Worm (Caenorhabditis elegans) whole organism, young adult: ENCODE measurements around the gene cest-16.

Source experiments
- B0336.3 ChIP-seq: fragments of 200-800 bp; sonication (Bioruptor generic); IDR thresholded peaks from 2 replicates; pipeline ENCODE4 v1.3.6; 2022; ENCODE audit warnings: missing genetic modification characterization, missing compliant biosample characterization
- C17E4.6 ChIP-seq: fragments of 200-800 bp; sonication (Bioruptor generic); IDR thresholded peaks from 2 replicates; pipeline ENCODE4 v1.3.6; 2022; ENCODE audit warnings: missing genetic modification reagents, missing genetic modification characterization, missing compliant biosample characterization
- F57A8.1 ChIP-seq: fragments of 200-800 bp; sonication (Bioruptor generic); optimal IDR thresholded peaks from 2 replicates; lab custom pipeline; 2018; ENCODE audit warnings: mild to moderate bottlenecking, missing genetic modification characterization, moderate library complexity, missing compliant biosample characterization
- T07F8.4 ChIP-seq: sonication (generic microtip); optimal IDR thresholded peaks from 2 replicates; lab custom pipeline; 2016; ENCODE audit warnings: mild to moderate bottlenecking, missing genetic modification characterization, moderate library complexity, missing compliant biosample characterization
- Y53G8AR.9 ChIP-seq: fragments of 200-800 bp; sonication (Bioruptor generic); conservative IDR thresholded peaks from 2 replicates; pipeline ENCODE4 v1.3.6; 2022; ENCODE audit warnings: missing genetic modification reagents, missing genetic modification characterization, missing compliant biosample characterization
- Y56A3A.18 ChIP-seq: fragments of 200-800 bp; sonication (Bioruptor generic); IDR thresholded peaks from 2 replicates; pipeline ENCODE4 v1.3.6; 2022; ENCODE audit warnings: missing genetic modification reagents, missing genetic modification characterization, missing compliant biosample characterization
- Y95B8A.8 ChIP-seq: fragments of 200-800 bp; sonication (Bioruptor generic); IDR thresholded peaks from 2 replicates; pipeline ENCODE4 v1.3.6; 2022; ENCODE audit warnings: missing genetic modification reagents, missing genetic modification characterization, missing compliant biosample characterization
- akir-1 ChIP-seq: fragments of 200-800 bp; sonication (Bioruptor generic); optimal IDR thresholded peaks from 2 replicates; lab custom pipeline; 2018; ENCODE audit warnings: mild to moderate bottlenecking, missing genetic modification characterization, moderate library complexity, missing compliant biosample characterization
- atf-7 ChIP-seq: sonication (generic microtip); optimal IDR thresholded peaks from 2 replicates; lab custom pipeline; 2017; ENCODE audit warnings: mild to moderate bottlenecking, missing genetic modification characterization, missing compliant biosample characterization
- athp-1 ChIP-seq: sonication (generic microtip); optimal IDR thresholded peaks from 2 replicates; lab custom pipeline; 2017; ENCODE audit warnings: mild to moderate bottlenecking, missing genetic modification characterization, missing compliant biosample characterization
- attf-3 ChIP-seq: fragments of 200-800 bp; sonication (Bioruptor generic); conservative IDR thresholded peaks from 2 replicates; pipeline ENCODE4 v1.3.6; 2022; ENCODE audit warnings: missing genetic modification reagents, missing genetic modification characterization, missing compliant biosample characterization
- attf-5 ChIP-seq: fragments of 200-800 bp; sonication (Bioruptor generic); optimal IDR thresholded peaks from 2 replicates; lab custom pipeline; 2018; ENCODE audit warnings: mild to moderate bottlenecking, missing genetic modification characterization, missing compliant biosample characterization
- bed-2 ChIP-seq: fragments of 200-800 bp; sonication (Bioruptor generic); IDR thresholded peaks from 2 replicates; pipeline ENCODE4 v1.3.6; 2022; ENCODE audit warnings: missing genetic modification reagents, missing genetic modification characterization, missing compliant biosample characterization
- cebp-1 ChIP-seq, 2 experiments: fragments of 200-800 bp in 1 of 2; sonication (Bioruptor generic) in 1 of 2; sonication (generic microtip) in 1 of 2; IDR thresholded peaks in 1 of 2; optimal IDR thresholded peaks in 1 of 2; 2 replicates each; pipeline versions ENCODE4 v1.3.6 to Lab custom; 2017 to 2022; ENCODE audit warnings: missing compliant biosample characterization in 2 of 2, missing genetic modification characterization in 2 of 2, mild to moderate bottlenecking in 1 of 2, missing genetic modification reagents in 1 of 2, moderate library complexity in 1 of 2
- ceh-91 ChIP-seq: fragments of 200-800 bp; sonication (Bioruptor generic); IDR thresholded peaks from 2 replicates; pipeline ENCODE4 v1.3.6; 2022; ENCODE audit warnings: missing genetic modification reagents, missing genetic modification characterization, missing compliant biosample characterization
- dpl-1 ChIP-seq: fragments of 150-350 bp; optimal IDR thresholded peaks from 2 replicates; lab custom pipeline; 2014; ENCODE audit warnings: missing biosample characterization, missing genetic modification reagents, missing genetic modification characterization
- ekl-4 ChIP-seq: fragments of 200-800 bp; sonication (Bioruptor generic); IDR thresholded peaks from 2 replicates; pipeline ENCODE4 v1.3.6; 2022; ENCODE audit warnings: missing genetic modification reagents, missing genetic modification characterization, missing compliant biosample characterization
- gei-17 ChIP-seq: fragments of 200-800 bp; sonication (Bioruptor generic); optimal IDR thresholded peaks from 2 replicates; lab custom pipeline; 2018; ENCODE audit warnings: mild to moderate bottlenecking, missing genetic modification characterization, missing compliant biosample characterization
- hlh-26 ChIP-seq: fragments of 200-800 bp; sonication (Bioruptor generic); conservative IDR thresholded peaks from 2 replicates; pipeline ENCODE4 v1.3.6; 2022; ENCODE audit warnings: missing genetic modification reagents, missing genetic modification characterization, missing compliant biosample characterization
- hmg-1.2 ChIP-seq: fragments of 200-800 bp; sonication (Bioruptor generic); IDR thresholded peaks from 2 replicates; pipeline ENCODE4 v1.3.6; 2022; ENCODE audit warnings: missing genetic modification reagents, missing genetic modification characterization, missing compliant biosample characterization
- hmg-20 ChIP-seq: fragments of 200-800 bp; sonication (Bioruptor generic); IDR thresholded peaks from 2 replicates; pipeline ENCODE4 v1.3.6; 2022; ENCODE audit warnings: missing genetic modification reagents, missing genetic modification characterization, missing compliant biosample characterization
- hrde-1 ChIP-seq: sonication (generic microtip); optimal IDR thresholded peaks from 2 replicates; lab custom pipeline; 2016; ENCODE audit warnings: missing genetic modification characterization, mild to moderate bottlenecking, missing compliant biosample characterization, moderate library complexity, missing genotype, missing genetic modification reagents, borderline replicate concordance
- hsf-1 ChIP-seq: fragments of 200-800 bp; sonication (Bioruptor generic); IDR thresholded peaks from 2 replicates; pipeline ENCODE4 v1.3.6; 2022; ENCODE audit warnings: missing genetic modification reagents, missing genetic modification characterization, missing compliant biosample characterization
- let-526 ChIP-seq: fragments of 200-800 bp; sonication (Bioruptor generic); IDR thresholded peaks from 2 replicates; pipeline ENCODE4 v1.3.6; 2022; ENCODE audit warnings: missing genetic modification reagents, missing genetic modification characterization, missing compliant biosample characterization
- lin-40 ChIP-seq: sonication (generic microtip); optimal IDR thresholded peaks from 2 replicates; lab custom pipeline; 2016; ENCODE audit warnings: missing genetic modification characterization, mild to moderate bottlenecking, missing compliant biosample characterization, missing genotype, missing genetic modification reagents
- lir-1 ChIP-seq: fragments of 200-800 bp; sonication (Bioruptor generic); conservative IDR thresholded peaks from 2 replicates; pipeline ENCODE4 v1.3.6; 2022; ENCODE audit warnings: missing genetic modification reagents, missing genetic modification characterization, missing compliant biosample characterization
- lsy-27 ChIP-seq: sonication (generic microtip); optimal IDR thresholded peaks from 2 replicates; lab custom pipeline; 2017; ENCODE audit warnings: missing genetic modification characterization, mild to moderate bottlenecking, missing compliant biosample characterization, antibody characterized with exemption, missing genotype, borderline replicate concordance; ENCODE audit not compliant: insufficient read depth
- madf-6 ChIP-seq: fragments of 200-800 bp; sonication (Bioruptor generic); IDR thresholded peaks from 2 replicates; pipeline ENCODE4 v1.3.6; 2022; ENCODE audit warnings: missing genetic modification reagents, missing genetic modification characterization, missing compliant biosample characterization
- nfyb-1 ChIP-seq: fragments of 200-800 bp; sonication (Bioruptor generic); IDR thresholded peaks from 2 replicates; pipeline ENCODE4 v1.3.6; 2022; ENCODE audit warnings: missing genetic modification reagents, missing genetic modification characterization, missing compliant biosample characterization
- nhr-80 ChIP-seq: sonication (generic microtip); optimal IDR thresholded peaks from 2 replicates; lab custom pipeline; 2016; ENCODE audit warnings: missing genetic modification characterization, missing compliant biosample characterization
- pha-4 ChIP-seq: fragments of 150-350 bp; sonication (generic microtip); optimal IDR thresholded peaks from 2 replicates; lab custom pipeline; 2014; ENCODE audit warnings: missing biosample characterization, missing genetic modification reagents, missing genetic modification characterization
- rcor-1 ChIP-seq: fragments of 200-800 bp; sonication (Bioruptor generic); IDR thresholded peaks from 2 replicates; pipeline ENCODE4 v1.3.6; 2022; ENCODE audit warnings: missing genetic modification reagents, missing genetic modification characterization, missing compliant biosample characterization
- repo-1 ChIP-seq: sonication (generic microtip); optimal IDR thresholded peaks from 2 replicates; lab custom pipeline; 2017; ENCODE audit warnings: mild to moderate bottlenecking, missing genetic modification characterization, missing compliant biosample characterization
- sea-2 ChIP-seq: fragments of 200-800 bp; sonication (Bioruptor generic); IDR thresholded peaks from 2 replicates; pipeline ENCODE4 v1.3.6; 2022; ENCODE audit warnings: missing genetic modification characterization, missing compliant biosample characterization
- snpc-1.1 ChIP-seq: sonication (generic microtip); optimal IDR thresholded peaks from 2 replicates; lab custom pipeline; 2017; ENCODE audit warnings: missing genetic modification characterization, mild to moderate bottlenecking, missing compliant biosample characterization, antibody characterized with exemption, moderate library complexity, missing genotype, missing genetic modification reagents; ENCODE audit not compliant: insufficient read depth
- snpc-1.3 ChIP-seq: sonication (generic microtip); optimal IDR thresholded peaks from 2 replicates; lab custom pipeline; 2017; ENCODE audit warnings: missing genetic modification characterization, mild to moderate bottlenecking, missing compliant biosample characterization, antibody characterized with exemption, moderate library complexity, missing genotype, missing genetic modification reagents; ENCODE audit not compliant: insufficient read depth
- sptf-2 ChIP-seq: fragments of 200-800 bp; sonication (Bioruptor generic); optimal IDR thresholded peaks from 2 replicates; lab custom pipeline; 2018; ENCODE audit warnings: mild to moderate bottlenecking, missing genetic modification characterization, missing compliant biosample characterization
- tbp1 ChIP-seq: fragments of 200-800 bp; sonication (Bioruptor generic); optimal IDR thresholded peaks from 2 replicates; lab custom pipeline; 2018; ENCODE audit warnings: mild to moderate bottlenecking, missing genetic modification characterization, missing compliant biosample characterization
- tbx-9 ChIP-seq: sonication (generic microtip); optimal IDR thresholded peaks from 2 replicates; lab custom pipeline; 2016; ENCODE audit warnings: borderline replicate concordance, missing genetic modification characterization, inconsistent platforms, missing compliant biosample characterization
- tlf-1 ChIP-seq: fragments of 200-800 bp; sonication (Bioruptor generic); optimal IDR thresholded peaks from 2 replicates; lab custom pipeline; 2018; ENCODE audit warnings: mild to moderate bottlenecking, missing genetic modification characterization, missing compliant biosample characterization
- zfh-2 ChIP-seq: fragments of 200-800 bp; sonication (Bioruptor generic); conservative IDR thresholded peaks from 2 replicates; pipeline ENCODE4 v1.3.6; 2022; ENCODE audit warnings: missing genetic modification reagents, missing genetic modification characterization, missing compliant biosample characterization
- ztf-22 ChIP-seq: fragments of 200-800 bp; sonication (Bioruptor generic); optimal IDR thresholded peaks from 2 replicates; lab custom pipeline; 2018; ENCODE audit warnings: mild to moderate bottlenecking, missing genetic modification characterization, moderate library complexity, missing compliant biosample characterization
- ztf-3 ChIP-seq: fragments of 200-800 bp; sonication (Bioruptor generic); optimal IDR thresholded peaks from 2 replicates; lab custom pipeline; 2018; ENCODE audit warnings: mild to moderate bottlenecking, missing genetic modification characterization, missing compliant biosample characterization

The cest-16 gene

ce11 chrX:6299641-6300240 lies at the start of gene cest-16:
TSS of gene cest-16 (plus strand) at chrX:6299942.
- TF ChIP-seq hsf-1 (no peak), sptf-2 (GFP tag; lab: Kevin White, UChicago) (no peak), atf-7 (tag; lab: Kevin White, UChicago) (no peak), T07F8.4 (no peak), ztf-3 (no peak), hlh-26 (GFP tag; lab: Robert Waterston, UW) (no peak), tbx-9 (tag; lab: Kevin White, UChicago) (no peak), rcor-1 (GFP tag; lab: Robert Waterston, UW) (no peak), hmg-1.2 (no peak), madf-6 (GFP tag; lab: Robert Waterston, UW) (no peak), let-526 (GFP tag; lab: Robert Waterston, UW) (no peak), tlf-1 (GFP tag; lab: Kevin White, UChicago) (no peak), hrde-1 (tag; lab: Kevin White, UChicago) (no peak), bed-2 (GFP tag; lab: Robert Waterston, UW) (no peak), C17E4.6 (GFP tag; lab: Robert Waterston, UW) (no peak), Y95B8A.8 (GFP tag; lab: Robert Waterston, UW) (no peak), sea-2 (GFP tag; lab: Robert Waterston, UW) (no peak), hmg-20 (no peak), tbp1 (GFP tag; lab: Kevin White, UChicago) (no peak)

ce11 chrX:6250272-6250752 lies 49.4 kb upstream of the cest-16 start:
- 0 out of 2 replicates have a peak, but pooled peaks have one; percentile 40 for TF ChIP-seq Y53G8AR.9 (GFP tag; lab: Robert Waterston, UW)
- peak; percentile 84 for TF ChIP-seq nhr-80 (tag; lab: Kevin White, UChicago)
- 0 out of 2 replicates have a peak, but pooled peaks have one; percentile 38 for TF ChIP-seq nfyb-1 (GFP tag; lab: Robert Waterston, UW)
- peak; percentile 9 for TF ChIP-seq gei-17 (GFP tag; lab: Kevin White, UChicago)
- no peak for TF ChIP-seq F57A8.1 (GFP tag; lab: Kevin White, UChicago)
- TF ChIP-seq athp-1 (tag; lab: Kevin White, UChicago) = no peak
- no peak for TF ChIP-seq pha-4 (tag; lab: Kevin White, UChicago)
- no peak for TF ChIP-seq Y56A3A.18 (GFP tag; lab: Robert Waterston, UW)
- TF ChIP-seq ceh-91 (GFP tag; lab: Robert Waterston, UW) = no peak
- no peak for TF ChIP-seq attf-3
- no peak for TF ChIP-seq attf-5 (GFP tag; lab: Kevin White, UChicago)
- no peak for TF ChIP-seq sptf-2 (GFP tag; lab: Kevin White, UChicago)
- peak; percentile 16 for TF ChIP-seq lin-40 (tag; lab: Kevin White, UChicago)
- TF ChIP-seq zfh-2 (GFP tag; lab: Robert Waterston, UW) = 0 out of 2 replicates have a peak, but pooled peaks have one; percentile 33
- no peak for TF ChIP-seq akir-1
- TF ChIP-seq snpc-1.3 (tag; lab: Kevin White, UChicago) = no peak
- no peak for TF ChIP-seq lsy-27 (tag; lab: Kevin White, UChicago)
- peak; percentile 28 for TF ChIP-seq ztf-22 (GFP tag; lab: Kevin White, UChicago)
- no peak for TF ChIP-seq cebp-1 (GFP tag; IDR thresholded peaks at IDR 0.05; lab: Robert Waterston, UW)
- peak; percentile 49 for TF ChIP-seq cebp-1 (tag; optimal IDR thresholded peaks at IDR 0.05; lab: Kevin White, UChicago)
- no peak for TF ChIP-seq repo-1 (tag; lab: Kevin White, UChicago)
- TF ChIP-seq snpc-1.1 (tag; lab: Kevin White, UChicago) = no peak
- no peak for TF ChIP-seq dpl-1 (GFP tag; lab: Kevin White, UChicago)
- TF ChIP-seq lir-1 (GFP tag; lab: Robert Waterston, UW) = no peak
- TF ChIP-seq ekl-4 (GFP tag; lab: Robert Waterston, UW) = no peak
- 0 out of 2 replicates have a peak, but pooled peaks have one; percentile 29 for TF ChIP-seq B0336.3 (GFP tag; lab: Robert Waterston, UW)
- peak; percentile 31; the same call in 1 of the 2 replicates for TF ChIP-seq hmg-1.2
